Fruit fly (Drosophila melanogaster) whole organism, adult: ENCODE results near the gene Pax.

Source experiments
- CG11617 ChIP-seq: fragments of 200-800 bp; sonication (Bioruptor generic); optimal IDR thresholded peaks from 2 replicates; lab custom pipeline; 2017; ENCODE audit warnings: mild to moderate bottlenecking, missing biosample characterization, missing genetic modification reagents, missing genetic modification characterization
- CG12768 ChIP-seq: fragments of 200-800 bp; sonication (Bioruptor generic); optimal IDR thresholded peaks from 2 replicates; lab custom pipeline; 2017; ENCODE audit warnings: missing biosample characterization, missing genetic modification characterization, mild to moderate bottlenecking, moderate library complexity, missing genetic modification reagents
- CG14711 ChIP-seq: fragments of 200-800 bp; sonication (Bioruptor generic); optimal IDR thresholded peaks from 2 replicates; lab custom pipeline; 2018; ENCODE audit warnings: missing biosample characterization, mild to moderate bottlenecking, missing genetic modification characterization, moderate library complexity
- CG5204 ChIP-seq: fragments of 200-800 bp; sonication (Bioruptor generic); optimal IDR thresholded peaks from 2 replicates; lab custom pipeline; 2016; ENCODE audit warnings: missing biosample characterization, missing genetic modification characterization
- Clk ChIP-seq: fragments of 200-800 bp; sonication (Bioruptor generic); optimal IDR thresholded peaks from 2 replicates; lab custom pipeline; 2017; ENCODE audit warnings: missing biosample characterization, missing genetic modification characterization
- Mnt ChIP-seq: fragments of 200-800 bp; sonication (Bioruptor generic); optimal IDR thresholded peaks from 2 replicates; lab custom pipeline; 2016; ENCODE audit warnings: missing biosample characterization, mild to moderate bottlenecking, missing genetic modification characterization
- bab1 ChIP-seq: fragments of 200-800 bp; sonication (Bioruptor generic); optimal IDR thresholded peaks from 3 replicates; lab custom pipeline; 2019; ENCODE audit warnings: missing biosample characterization, mild to moderate bottlenecking, missing genetic modification characterization, moderate library complexity
- cnc ChIP-seq, 2 experiments: fragments of >200 bp; optimal IDR thresholded peaks; 2 replicates each; lab custom pipeline; 2017
- kay ChIP-seq: fragments of 200-800 bp; sonication (Bioruptor generic); peaks from one replicate; lab custom pipeline; 2016; ENCODE audit warnings: missing biosample characterization, missing genetic modification characterization, borderline replicate concordance
- ovo ChIP-seq: fragments of 200-800 bp; sonication (Bioruptor generic); optimal IDR thresholded peaks from 2 replicates; lab custom pipeline; 2016; ENCODE audit warnings: missing biosample characterization, missing genetic modification characterization
- toe ChIP-seq: fragments of 200-800 bp; sonication (Bioruptor generic); optimal IDR thresholded peaks from 2 replicates; lab custom pipeline; 2016; ENCODE audit warnings: missing biosample characterization, missing genetic modification characterization

- TF ChIP-seq Clk = no peak
- no peak for TF ChIP-seq CG12768 (GFP tag; lab: Kevin White, UChicago)
- peak; percentile 62 for TF ChIP-seq kay (GFP tag; lab: Kevin White, UChicago)
- no peak for TF ChIP-seq CG11617
- TF ChIP-seq bab1 = no peak
- TF ChIP-seq CG14711 (tag; lab: Kevin White, UChicago) = no peak
- TF ChIP-seq CG5204 = no peak
- TF ChIP-seq toe (GFP tag; lab: Kevin White, UChicago) = no peak
- no peak for TF ChIP-seq ovo (GFP tag; lab: Kevin White, UChicago)
- TF ChIP-seq cnc (optimal IDR thresholded peaks at IDR 0.05; lab: Kevin White, UChicago) = no peak
- TF ChIP-seq Mnt (GFP tag; lab: Kevin White, UChicago) = no peak
These were observed 40.2 kb downstream of the Pax start, which contains the start of gene fon for dm6 chr2L:19386106-19386715.
